Fruit fly (Drosophila melanogaster) whole organism, prepupa: ENCODE data around the gene Pldn.

Source experiments
- CG34406 ChIP-seq: fragments of 200-800 bp; sonication (Bioruptor generic); optimal IDR thresholded peaks from 3 replicates; lab custom pipeline; 2016; ENCODE audit warnings: missing biosample characterization, missing genetic modification characterization
- CG6276 ChIP-seq: fragments of 200-800 bp; sonication (Bioruptor generic); optimal IDR thresholded peaks from 2 replicates; lab custom pipeline; 2017; ENCODE audit warnings: missing biosample characterization, mild to moderate bottlenecking, missing genetic modification characterization
- CG6854 ChIP-seq: fragments of 200-800 bp; sonication (Bioruptor generic); optimal IDR thresholded peaks from 2 replicates; lab custom pipeline; 2017; ENCODE audit warnings: missing biosample characterization, mild to moderate bottlenecking, missing genetic modification characterization
- CG7368 ChIP-seq: fragments of 200-800 bp; sonication (Bioruptor generic); optimal IDR thresholded peaks from 3 replicates; lab custom pipeline; 2016; ENCODE audit warnings: missing biosample characterization, missing genetic modification characterization
- Gug ChIP-seq: fragments of 200-800 bp; sonication (Bioruptor generic); IDR thresholded peaks from 2 replicates; pipeline ENCODE4 v1.3.6; 2022; ENCODE audit warnings: missing biosample characterization, missing genetic modification characterization
- Sox15 ChIP-seq: fragments of 200-800 bp; sonication (Bioruptor generic); optimal IDR thresholded peaks from 3 replicates; lab custom pipeline; 2016; ENCODE audit warnings: missing biosample characterization, missing genetic modification characterization
- achi ChIP-seq: fragments of 200-800 bp; sonication (Bioruptor generic); optimal IDR thresholded peaks from 3 replicates; lab custom pipeline; 2016; ENCODE audit warnings: missing biosample characterization, missing genetic modification characterization
- dac ChIP-seq: fragments of 200-800 bp; sonication (Bioruptor generic); optimal IDR thresholded peaks from 2 replicates; lab custom pipeline; 2017; ENCODE audit warnings: missing biosample characterization, mild to moderate bottlenecking, missing genetic modification characterization
- dsx ChIP-seq: fragments of 200-800 bp; optimal IDR thresholded peaks from 3 replicates; lab custom pipeline; 2019; ENCODE audit warnings: missing biosample characterization, mild to moderate bottlenecking, missing genetic modification characterization, moderate library complexity; ENCODE audit not compliant: poor library complexity, severe bottlenecking
- lz ChIP-seq: fragments of 200-800 bp; sonication (Bioruptor generic); optimal IDR thresholded peaks from 3 replicates; lab custom pipeline; 2016; ENCODE audit warnings: missing biosample characterization, missing genetic modification characterization

- TF ChIP-seq CG6854 (GFP tag; lab: Kevin White, UChicago) (no peak), achi (no peak), CG6276 (GFP tag; lab: Kevin White, UChicago) (no peak), CG34406 (GFP tag; lab: Kevin White, UChicago) (no peak), dsx (GFP tag; lab: Kevin White, UChicago) (no peak), CG7368 (no peak), lz (GFP tag; lab: Kevin White, UChicago) (no peak), Gug (GFP tag; lab: Robert Waterston, UW) (no peak), Sox15 (GFP tag; lab: Kevin White, UChicago) (no peak), dac (GFP tag; lab: Kevin White, UChicago) (no peak)
Measured at dm6 chr3L:11717300-11717699, 26.1 kb upstream of the Pldn start.
